Worm (Caenorhabditis elegans): ENCODE results near the gene lin-1.

DNA sequence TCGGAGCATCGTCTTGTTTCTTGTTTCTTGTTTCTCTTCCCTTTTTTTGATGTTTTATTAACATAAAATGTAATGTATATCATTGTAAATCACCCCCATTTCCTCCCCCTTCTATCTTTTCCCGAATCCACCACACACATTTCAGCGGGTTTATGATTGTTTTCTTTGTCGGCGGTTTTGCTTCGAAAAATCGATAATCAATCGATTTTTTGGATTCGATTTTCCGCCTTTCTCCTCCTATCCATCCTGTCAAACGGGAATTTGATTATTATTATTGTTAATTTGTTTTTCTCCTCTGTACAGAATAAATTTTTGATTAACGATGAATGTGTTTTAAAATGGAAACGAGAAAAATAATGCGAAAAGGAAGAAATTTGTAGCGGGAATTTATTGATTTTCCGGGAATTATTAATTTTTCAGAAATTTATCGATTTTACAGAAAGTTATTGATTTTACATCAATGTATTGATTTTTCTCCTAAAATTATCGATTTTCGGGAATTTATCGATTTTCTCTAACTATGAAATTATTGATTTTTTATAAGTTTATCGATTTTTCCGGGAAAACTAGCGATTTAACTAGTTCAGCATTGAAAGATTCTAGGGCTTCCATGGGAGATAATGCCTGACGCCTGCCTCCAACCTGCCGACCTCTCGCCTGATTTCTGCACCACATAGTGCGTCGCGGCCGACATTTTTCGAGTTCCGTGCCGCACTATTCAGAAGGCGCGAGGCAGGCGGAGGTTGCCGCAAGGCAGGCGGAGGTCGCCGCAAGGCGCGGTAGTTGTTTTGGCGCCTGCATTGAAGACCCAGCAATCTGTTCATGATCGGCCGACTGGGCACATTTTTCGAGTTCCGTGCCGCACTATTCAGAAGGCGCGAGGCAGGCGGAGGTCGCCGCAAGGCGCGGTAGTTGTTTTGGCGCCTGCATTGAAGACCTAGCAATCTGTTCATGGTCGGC, 63.2 kb downstream of the lin-1 start:
- TF ChIP-seq pqm-1 (tag; optimal IDR thresholded peaks at IDR 0.05) (no peak), dve-1 (tag; optimal IDR thresholded peaks at IDR 0.05) (no peak), ama-1 (optimal IDR thresholded peaks at IDR 0.05) (no peak), pha-4 (tag; optimal IDR thresholded peaks at IDR 0.05) (no peak), sdc-2 (tag; optimal IDR thresholded peaks at IDR 0.05) (no peak), unc-55 (GFP tag; optimal IDR thresholded peaks at IDR 0.05) (no peak), ceh-48 (tag; optimal IDR thresholded peaks at IDR 0.05) (peak; percentile 50), unc-3 (GFP tag; conservative IDR thresholded peaks at IDR 0.05) (no peak), unc-3 (tag; optimal IDR thresholded peaks at IDR 0.05) (no peak), T23F11.4 (GFP tag; optimal IDR thresholded peaks at IDR 0.05) (no peak), rnt-1 (tag; optimal IDR thresholded peaks at IDR 0.05) (no peak), madf-2 (tag; optimal IDR thresholded peaks at IDR 0.05) (no peak), ztf-16 (tag; optimal IDR thresholded peaks at IDR 0.05) (no peak)

All from whole organism, late embryonic.